Worm (Caenorhabditis elegans) whole organism, late embryonic: ENCODE measurements around the gene nhr-19.

Experiments
- K02D7.2 ChIP-seq: sonication (generic microtip); optimal IDR thresholded peaks from 2 replicates; lab custom pipeline; 2017; ENCODE audit warnings: mild to moderate bottlenecking, missing genetic modification characterization, missing compliant biosample characterization
- dmd-4 ChIP-seq: sonication (generic microtip); optimal IDR thresholded peaks from 2 replicates; lab custom pipeline; 2016; ENCODE audit warnings: borderline replicate concordance, missing genetic modification characterization, missing compliant biosample characterization
- fkh-10 ChIP-seq: fragments of 150-350 bp; optimal IDR thresholded peaks from 2 replicates; lab custom pipeline; 2014; ENCODE audit warnings: missing biosample characterization, missing genetic modification reagents, missing genetic modification characterization
- hlh-6 ChIP-seq: sonication (generic microtip); optimal IDR thresholded peaks from 2 replicates; lab custom pipeline; 2016; ENCODE audit warnings: missing genotype, missing genetic modification characterization, missing compliant biosample characterization
- mec-3 ChIP-seq: sonication (generic microtip); optimal IDR thresholded peaks from 2 replicates; lab custom pipeline; 2016; ENCODE audit warnings: borderline replicate concordance, missing genetic modification characterization, missing compliant biosample characterization
- nhr-11 ChIP-seq: fragments of 150-350 bp; optimal IDR thresholded peaks from 2 replicates; lab custom pipeline; 2014; ENCODE audit warnings: missing biosample characterization, missing genetic modification characterization
- npax-4 ChIP-seq: sonication (generic microtip); optimal IDR thresholded peaks from 2 replicates; lab custom pipeline; 2016; ENCODE audit warnings: missing genetic modification characterization, missing compliant biosample characterization
- pag-3 ChIP-seq: sonication (generic microtip); optimal IDR thresholded peaks from 2 replicates; lab custom pipeline; 2016; ENCODE audit warnings: missing compliant biosample characterization, missing genetic modification characterization, borderline replicate concordance
- syd-9 ChIP-seq: sonication (generic microtip); optimal IDR thresholded peaks from 2 replicates; lab custom pipeline; 2016; ENCODE audit warnings: mild to moderate bottlenecking, missing genetic modification characterization, moderate library complexity, missing compliant biosample characterization
- tbx-2 ChIP-seq: sonication (generic microtip); optimal IDR thresholded peaks from 2 replicates; lab custom pipeline; 2016; ENCODE audit warnings: missing genetic modification characterization, missing compliant biosample characterization
- ztf-16 ChIP-seq: sonication (generic microtip); optimal IDR thresholded peaks from 2 replicates; lab custom pipeline; 2017; ENCODE audit warnings: missing genetic modification characterization, missing compliant biosample characterization

- TF ChIP-seq ztf-16 (tag; lab: Kevin White, UChicago) (no peak), dmd-4 (tag; lab: Kevin White, UChicago) (no peak), npax-4 (tag; lab: Kevin White, UChicago) (no peak), syd-9 (tag; lab: Kevin White, UChicago) (no peak), mec-3 (tag; lab: Kevin White, UChicago) (no peak), hlh-6 (tag; lab: Kevin White, UChicago) (no peak), K02D7.2 (tag; lab: Kevin White, UChicago) (no peak), fkh-10 (GFP tag; lab: Kevin White, UChicago) (no peak), pag-3 (tag; lab: Kevin White, UChicago) (no peak), nhr-11 (tag; lab: Kevin White, UChicago) (no peak), tbx-2 (tag; lab: Kevin White, UChicago) (no peak)
Observed at ce11 chrII:9596401-9596800, 8.9 kb downstream of the nhr-19 start, which contains the start of gene E02H1.6.
